Worm (Caenorhabditis elegans) whole organism, midembryonic: Measurements from ENCODE around the gene str-13.

Experiments used
- T22C8.4 ChIP-seq: fragments of 200-800 bp; sonication (Bioruptor generic); IDR thresholded peaks from 2 replicates; pipeline ENCODE4 v1.3.6; 2022; ENCODE audit warnings: missing genetic modification characterization, missing compliant biosample characterization
- cog-1 ChIP-seq: sonication (generic microtip); optimal IDR thresholded peaks from 2 replicates; lab custom pipeline; 2016; ENCODE audit warnings: missing genetic modification characterization, missing compliant biosample characterization
- flt-1 ChIP-seq: fragments of 200-800 bp; sonication (Bioruptor generic); IDR thresholded peaks from 2 replicates; pipeline ENCODE4 v1.3.6; 2022; ENCODE audit warnings: missing genetic modification characterization, missing compliant biosample characterization
- klf-2 ChIP-seq: fragments of 200-800 bp; sonication (Bioruptor generic); conservative IDR thresholded peaks from 2 replicates; pipeline ENCODE4 v1.3.6; 2022; ENCODE audit warnings: missing genetic modification reagents, missing genetic modification characterization, missing compliant biosample characterization
- med-1 ChIP-seq: sonication (generic microtip); optimal IDR thresholded peaks from 2 replicates; lab custom pipeline; 2017; ENCODE audit warnings: missing genetic modification characterization, mild to moderate bottlenecking, missing compliant biosample characterization, antibody characterized with exemption, missing genetic modification reagents; ENCODE audit not compliant: insufficient read depth
- ref-1 ChIP-seq: fragments of 200-800 bp; sonication (Bioruptor generic); conservative IDR thresholded peaks from 2 replicates; pipeline ENCODE4 v1.3.6; 2022; ENCODE audit warnings: missing genetic modification reagents, missing genetic modification characterization, missing compliant biosample characterization
- tab-1 ChIP-seq: fragments of 200-800 bp; sonication (Bioruptor generic); IDR thresholded peaks from 2 replicates; pipeline ENCODE4 v1.3.6; 2022; ENCODE audit warnings: missing genetic modification characterization, missing compliant biosample characterization
- ztf-23 ChIP-seq: fragments of 200-800 bp; sonication (Bioruptor generic); IDR thresholded peaks from 2 replicates; pipeline ENCODE4 v1.3.6; 2022; ENCODE audit warnings: missing genetic modification reagents, missing genetic modification characterization, missing compliant biosample characterization
- ztf-29 ChIP-seq: fragments of 200-800 bp; sonication (Bioruptor generic); IDR thresholded peaks from 2 replicates; pipeline ENCODE4 v1.3.6; 2022; ENCODE audit warnings: missing genetic modification reagents, missing genetic modification characterization, missing compliant biosample characterization

The str-13 gene

ce11 chrV:2727101-2727500, at the start of gene str-13:
TSS of gene str-13 (minus strand) at chrV:2727201.
- TF ChIP-seq T22C8.4 (GFP tag; lab: Robert Waterston, UW), result no peak
- TF ChIP-seq klf-2 (GFP tag; lab: Robert Waterston, UW), result no peak
- no peak for TF ChIP-seq ztf-23 (GFP tag; lab: Robert Waterston, UW)

DNA sequence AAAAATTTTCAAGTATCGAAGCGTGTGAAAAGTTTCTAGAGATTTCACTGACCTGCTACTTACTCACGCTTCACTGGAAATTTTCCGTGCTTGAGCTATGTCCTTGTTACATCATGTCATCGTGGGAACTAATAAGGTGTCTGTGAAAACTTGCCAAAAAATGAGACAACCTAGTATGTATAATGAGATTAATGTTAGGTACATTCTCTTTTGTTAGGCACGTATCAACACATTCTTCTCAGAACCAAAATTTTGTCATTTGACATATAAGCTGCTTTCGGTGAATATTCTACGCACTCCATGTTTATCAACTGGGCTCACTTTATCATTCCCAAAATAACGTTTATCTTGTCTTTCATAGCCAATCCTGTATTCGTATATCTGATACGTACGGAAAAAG, 47.0 kb upstream of the str-13 start, which contains the start of gene srj-18:
srj-18 (plus strand) TSS at position 301 of the 400 bp plus-strand sequence.
- TF ChIP-seq T22C8.4 (GFP tag; lab: Robert Waterston, UW) (no peak), cog-1 (tag; lab: Kevin White, UChicago) (no peak), flt-1 (GFP tag; lab: Robert Waterston, UW) (no peak), tab-1 (GFP tag; lab: Robert Waterston, UW) (no peak), ref-1 (GFP tag; lab: Robert Waterston, UW) (no peak), ztf-29 (GFP tag; lab: Robert Waterston, UW) (no peak), ztf-23 (GFP tag; lab: Robert Waterston, UW) (no peak), med-1 (GFP tag; lab: Kevin White, UChicago) (no peak), klf-2 (GFP tag; lab: Robert Waterston, UW) (no peak)

- no peak for TF ChIP-seq klf-2 (GFP tag; lab: Robert Waterston, UW)
- no peak for TF ChIP-seq med-1 (GFP tag; lab: Kevin White, UChicago)
- TF ChIP-seq cog-1 (tag; lab: Kevin White, UChicago), result no peak
- TF ChIP-seq T22C8.4 (GFP tag; lab: Robert Waterston, UW), result no peak
- no peak for TF ChIP-seq flt-1 (GFP tag; lab: Robert Waterston, UW)
- no peak for TF ChIP-seq tab-1 (GFP tag; lab: Robert Waterston, UW)
Observed at ce11 chrV:2771560-2771959, 44.6 kb upstream of the str-13 start, which contains the start of gene srh-56. TSS of gene srh-56 (plus strand) at chrV:2771860.

DNA sequence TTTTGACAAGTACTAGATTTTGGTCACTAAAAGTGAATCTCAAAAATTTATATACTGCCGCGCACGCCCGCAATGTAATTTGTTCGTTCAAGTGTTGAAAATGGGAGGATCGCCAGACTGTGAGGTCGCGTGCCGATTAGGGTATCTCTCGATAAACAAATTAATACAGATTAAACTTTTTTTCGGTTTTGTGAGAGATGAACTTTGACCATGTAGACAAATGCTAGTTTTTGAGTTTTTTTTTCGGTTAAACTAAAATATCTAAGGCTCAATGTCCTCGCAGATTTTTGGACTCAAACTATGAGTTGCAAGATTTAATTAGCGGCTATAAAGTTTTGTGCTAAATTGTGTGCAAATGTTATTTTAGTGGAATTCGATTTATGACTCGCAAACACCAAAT, 42.8 kb upstream of the str-13 start, which contains the start of gene dhs-15:
dhs-15 (minus strand) TSS at position 101 of the 400 bp plus-strand sequence.
- TF ChIP-seq ztf-29 (GFP tag; lab: Robert Waterston, UW) (no peak), tab-1 (GFP tag; lab: Robert Waterston, UW) (no peak)

DNA sequence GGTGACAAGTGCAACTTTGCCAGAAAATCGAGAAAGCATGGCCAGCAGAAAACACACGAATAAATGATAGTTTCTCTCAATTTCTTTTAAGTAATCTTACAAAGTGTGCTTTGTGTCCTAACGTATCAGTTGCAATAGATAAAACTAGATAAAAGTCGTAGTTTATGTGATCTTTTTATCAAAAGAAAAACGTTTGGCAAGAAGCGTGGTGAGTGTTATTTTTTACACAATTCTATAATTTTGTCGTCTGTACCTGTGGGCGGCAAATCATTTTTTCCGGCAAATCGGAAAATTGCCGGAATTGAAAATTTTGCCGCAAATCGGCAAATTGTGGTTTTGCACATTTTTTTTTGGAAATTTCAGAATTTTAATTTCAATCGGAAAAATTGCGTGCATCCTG, 40.5 kb upstream of the str-13 start, which contains the start of gene R05D8.9:
R05D8.9 (minus strand) TSS at position 101 of the 400 bp plus-strand sequence.
- TF ChIP-seq ref-1 (GFP tag; lab: Robert Waterston, UW) (no peak), klf-2 (GFP tag; lab: Robert Waterston, UW) (no peak), T22C8.4 (GFP tag; lab: Robert Waterston, UW) (no peak), flt-1 (GFP tag; lab: Robert Waterston, UW) (no peak), ztf-23 (GFP tag; lab: Robert Waterston, UW) (no peak), ztf-29 (GFP tag; lab: Robert Waterston, UW) (no peak), tab-1 (GFP tag; lab: Robert Waterston, UW) (no peak), cog-1 (tag; lab: Kevin White, UChicago) (no peak), med-1 (GFP tag; lab: Kevin White, UChicago) (no peak)

ce11 chrV:2765052-2765451, 38.1 kb upstream of the str-13 start, which contains the start of gene dhs-14:
TSS of gene dhs-14 (minus strand) at chrV:2765200.
- TF ChIP-seq cog-1 (tag; lab: Kevin White, UChicago) (no peak), T22C8.4 (GFP tag; lab: Robert Waterston, UW) (no peak), med-1 (GFP tag; lab: Kevin White, UChicago) (no peak), flt-1 (GFP tag; lab: Robert Waterston, UW) (no peak), ztf-23 (GFP tag; lab: Robert Waterston, UW) (no peak), klf-2 (GFP tag; lab: Robert Waterston, UW) (no peak), ref-1 (GFP tag; lab: Robert Waterston, UW) (no peak), tab-1 (GFP tag; lab: Robert Waterston, UW) (no peak), ztf-29 (GFP tag; lab: Robert Waterston, UW) (no peak)

- TF ChIP-seq flt-1 (GFP tag; lab: Robert Waterston, UW) (no peak), tab-1 (GFP tag; lab: Robert Waterston, UW) (no peak), T22C8.4 (GFP tag; lab: Robert Waterston, UW) (no peak), ztf-29 (GFP tag; lab: Robert Waterston, UW) (no peak), cog-1 (tag; lab: Kevin White, UChicago) (no peak), med-1 (GFP tag; lab: Kevin White, UChicago) (no peak)
Observed at ce11 chrV:2763105-2763504, 36.1 kb upstream of the str-13 start, which contains the start of gene R05D8.7. TSS of gene R05D8.7 (minus strand) at chrV:2763208.

DNA sequence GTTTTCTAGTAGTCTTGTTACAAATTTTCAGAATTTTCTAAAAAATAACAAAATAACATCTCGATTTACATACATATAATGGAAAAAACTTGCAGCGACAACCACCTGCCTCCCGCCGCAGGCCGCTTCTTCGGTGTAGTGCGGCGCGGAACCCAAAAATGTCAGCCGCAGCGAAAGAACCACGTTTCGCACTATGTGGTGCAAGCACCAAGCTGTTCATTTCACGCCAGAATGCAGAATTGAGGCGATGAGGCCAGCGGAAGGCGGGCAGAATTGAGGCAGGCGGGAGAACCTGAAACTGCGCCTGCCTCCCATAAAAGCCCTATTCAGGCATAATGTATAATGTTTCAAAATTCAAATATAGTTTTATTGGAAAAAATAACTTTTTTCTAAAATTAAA, 34.5 kb upstream of the str-13 start:
- TF ChIP-seq ref-1 (GFP tag; lab: Robert Waterston, UW) (no peak), med-1 (GFP tag; lab: Kevin White, UChicago) (no peak), tab-1 (GFP tag; lab: Robert Waterston, UW) (no peak), T22C8.4 (GFP tag; lab: Robert Waterston, UW) (no peak)

DNA sequence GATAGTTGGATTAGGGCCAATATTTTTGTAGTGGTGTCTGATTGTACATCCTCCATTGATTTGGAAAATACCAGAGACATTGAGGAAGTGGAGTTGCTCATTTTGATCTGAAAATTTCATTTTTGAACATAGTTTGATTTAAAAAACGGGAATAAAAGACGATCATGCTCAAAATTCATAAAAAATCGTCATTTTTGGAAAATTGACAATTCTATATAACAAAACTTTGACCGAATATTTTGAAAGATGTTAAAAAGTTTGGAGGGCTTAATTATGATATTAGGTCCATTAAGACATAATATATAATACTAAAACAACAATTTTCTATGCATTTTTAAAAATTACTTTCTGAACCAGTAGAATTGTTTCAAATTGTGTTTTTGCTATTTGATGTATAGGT, 32.5 kb upstream of the str-13 start, which contains the start of gene srg-58:
srg-58 (minus strand) TSS at position 101 of the 400 bp plus-strand sequence.
- TF ChIP-seq tab-1 (GFP tag; lab: Robert Waterston, UW) (no peak), T22C8.4 (GFP tag; lab: Robert Waterston, UW) (no peak), med-1 (GFP tag; lab: Kevin White, UChicago) (no peak), ref-1 (GFP tag; lab: Robert Waterston, UW) (no peak), ztf-29 (GFP tag; lab: Robert Waterston, UW) (no peak), flt-1 (GFP tag; lab: Robert Waterston, UW) (no peak), cog-1 (tag; lab: Kevin White, UChicago) (no peak), ztf-23 (GFP tag; lab: Robert Waterston, UW) (no peak), klf-2 (GFP tag; lab: Robert Waterston, UW) (no peak)
